Worm (Caenorhabditis elegans) whole organism, L4 larva: ENCODE results near the gene wrt-5.

Source experiments
- T20F7.1 ChIP-seq: fragments of 200-800 bp; sonication (Bioruptor generic); optimal IDR thresholded peaks from 2 replicates; lab custom pipeline; 2018; ENCODE audit warnings: mild to moderate bottlenecking, missing genetic modification characterization, missing compliant biosample characterization
- aha-1 ChIP-seq: fragments of 150-350 bp; peaks from one replicate; lab custom pipeline; 2014; ENCODE audit warnings: missing biosample characterization, missing genetic modification characterization
- ceh-82 ChIP-seq: sonication (generic microtip); optimal IDR thresholded peaks from 2 replicates; lab custom pipeline; 2017; ENCODE audit warnings: missing biosample characterization, missing genetic modification characterization
- daf-16 ChIP-seq, 3 experiments: sonication (generic microtip); optimal IDR thresholded peaks; 2 replicates each; lab custom pipeline; 2016 to 2017; ENCODE audit warnings: missing genetic modification characterization in 3 of 3, missing genetic modification reagents in 3 of 3, mild to moderate bottlenecking in 2 of 3, missing compliant biosample characterization in 2 of 3, missing biosample characterization in 1 of 3, moderate library complexity in 1 of 3
- egl-43 ChIP-seq: fragments of 200-800 bp; sonication (Bioruptor generic); IDR thresholded peaks from 2 replicates; pipeline ENCODE4 v1.3.6; 2022; ENCODE audit warnings: missing genetic modification reagents, missing genetic modification characterization, missing compliant biosample characterization
- fkh-10 ChIP-seq: fragments of 150-350 bp; optimal IDR thresholded peaks from 2 replicates; lab custom pipeline; 2014; ENCODE audit warnings: missing biosample characterization, missing genetic modification reagents, missing genetic modification characterization
- fos-1 ChIP-seq: fragments of 150-350 bp; optimal IDR thresholded peaks from 2 replicates; lab custom pipeline; 2014; ENCODE audit warnings: missing biosample characterization, missing genetic modification characterization
- hif-1 ChIP-seq, 2 experiments: sonication (generic microtip); optimal IDR thresholded peaks; 2 replicates each; lab custom pipeline; 2016 to 2017; ENCODE audit warnings: missing compliant biosample characterization in 2 of 2, missing genetic modification characterization in 2 of 2, missing genetic modification reagents in 2 of 2, missing genotype in 2 of 2, mild to moderate bottlenecking in 1 of 2
- hlh-30 ChIP-seq: sonication (generic microtip); optimal IDR thresholded peaks from 2 replicates; lab custom pipeline; 2017; ENCODE audit warnings: antibody characterized with exemption, mild to moderate bottlenecking, missing genetic modification characterization, missing compliant biosample characterization; ENCODE audit not compliant: insufficient read depth
- mdl-1 ChIP-seq, 2 experiments: fragments of 150-350 bp in 1 of 2; sonication (generic microtip) in 1 of 2; optimal IDR thresholded peaks; 2 replicates each; lab custom pipeline; 2014 to 2017; ENCODE audit warnings: missing biosample characterization in 2 of 2, missing genetic modification characterization in 2 of 2
- mxl-3 ChIP-seq: fragments of 200-800 bp; sonication (Bioruptor generic); optimal IDR thresholded peaks from 2 replicates; lab custom pipeline; 2018; ENCODE audit warnings: mild to moderate bottlenecking, missing genetic modification characterization, missing compliant biosample characterization
- nhr-28 ChIP-seq: fragments of 150-350 bp; optimal IDR thresholded peaks from 2 replicates; lab custom pipeline; 2014; ENCODE audit warnings: missing biosample characterization, missing genetic modification characterization
- nhr-48 ChIP-seq: sonication (generic microtip); optimal IDR thresholded peaks from 2 replicates; lab custom pipeline; 2016; ENCODE audit warnings: mild to moderate bottlenecking, missing genetic modification characterization, missing compliant biosample characterization
- nhr-77 ChIP-seq: fragments of 150-350 bp; optimal IDR thresholded peaks from 2 replicates; lab custom pipeline; 2014; ENCODE audit warnings: missing biosample characterization, missing genetic modification characterization
- pqm-1 ChIP-seq: sonication (generic microtip); optimal IDR thresholded peaks from 2 replicates; lab custom pipeline; 2017; ENCODE audit warnings: missing biosample characterization, missing genetic modification characterization
- set-16 ChIP-seq: fragments of 200-800 bp; sonication (Bioruptor generic); IDR thresholded peaks from 2 replicates; pipeline ENCODE4 v1.3.6; 2022; ENCODE audit warnings: missing genetic modification reagents, missing genetic modification characterization, missing compliant biosample characterization
- unc-62 ChIP-seq, 3 experiments: fragments of 150-350 bp in 1 of 3; sonication (generic microtip); optimal IDR thresholded peaks in 2 of 3; peaks in 1 of 3; 1 replicate in 1 of 3; 2 replicates in 2 of 3; lab custom pipeline; 2014 to 2017; ENCODE audit warnings: missing biosample characterization in 3 of 3, missing genetic modification characterization in 3 of 3, missing genetic modification reagents in 3 of 3, missing genotype in 1 of 3
- zag-1 ChIP-seq: fragments of 150-350 bp; optimal IDR thresholded peaks from 2 replicates; lab custom pipeline; 2014; ENCODE audit warnings: missing biosample characterization, missing genetic modification characterization

wrt-5 gene

ce11 chrIV:4009923-4010322, 41.5 kb downstream of the wrt-5 start:
- peak in 1 of 2 experiments; percentile 7 for TF ChIP-seq unc-62 (GFP tag; optimal IDR thresholded peaks at IDR 0.05 in 1 of 2; lab: Kevin White, UChicago)
- no peak for TF ChIP-seq unc-62 (tag; optimal IDR thresholded peaks at IDR 0.05; lab: Kevin White, UChicago)
- peak; percentile 75 for TF ChIP-seq set-16
- TF ChIP-seq nhr-48 (tag; lab: Kevin White, UChicago): no peak
- TF ChIP-seq hlh-30 (tag; lab: Kevin White, UChicago): no peak

ce11 chrIV:4008440-4008839, 43.0 kb downstream of the wrt-5 start:
- no peak for TF ChIP-seq ceh-82 (tag; lab: Kevin White, UChicago)
- TF ChIP-seq nhr-77 (tag; lab: Kevin White, UChicago): peak; percentile 15
- peak in 1 of 2 experiments; percentile 73 for TF ChIP-seq unc-62 (GFP tag; optimal IDR thresholded peaks at IDR 0.05 in 1 of 2; lab: Kevin White, UChicago)
- no peak for TF ChIP-seq unc-62 (tag; optimal IDR thresholded peaks at IDR 0.05; lab: Kevin White, UChicago)
- TF ChIP-seq daf-16 (GFP tag; optimal IDR thresholded peaks at IDR 0.05; lab: Kevin White, UChicago): no peak
- peak; percentile 63 for TF ChIP-seq daf-16 (tag; optimal IDR thresholded peaks at IDR 0.05; lab: Kevin White, UChicago)
- TF ChIP-seq nhr-28: peak; percentile 65
- peak; percentile 0 for TF ChIP-seq pqm-1 (tag; lab: Kevin White, UChicago)

- TF ChIP-seq aha-1 (tag; lab: Kevin White, UChicago): peak; percentile 6
- no peak for TF ChIP-seq mdl-1 (tag; optimal IDR thresholded peaks at IDR 0.05; lab: Kevin White, UChicago)
- TF ChIP-seq hif-1 (tag; optimal IDR thresholded peaks at IDR 0.05; lab: Kevin White, UChicago): peak in 1 of 2 experiments; percentile 40
- TF ChIP-seq egl-43: 0 out of 2 replicates have a peak, but pooled peaks have one; percentile 35
- peak; percentile 43; the same call in 1 of the 2 replicates for TF ChIP-seq set-16
- TF ChIP-seq fos-1 (tag; lab: Kevin White, UChicago): no peak
- TF ChIP-seq unc-62 (GFP tag; optimal IDR thresholded peaks at IDR 0.05 in 1 of 2; lab: Kevin White, UChicago): peak in 1 of 2 experiments; percentile 60
- TF ChIP-seq unc-62 (tag; optimal IDR thresholded peaks at IDR 0.05; lab: Kevin White, UChicago): no peak
These were observed 43.7 kb downstream of the wrt-5 start, which contains the start of gene W02C12.2 for ce11 chrIV:4007697-4008096. Gene W02C12.2, minus strand, starts transcription at chrIV:4007973.

DNA sequence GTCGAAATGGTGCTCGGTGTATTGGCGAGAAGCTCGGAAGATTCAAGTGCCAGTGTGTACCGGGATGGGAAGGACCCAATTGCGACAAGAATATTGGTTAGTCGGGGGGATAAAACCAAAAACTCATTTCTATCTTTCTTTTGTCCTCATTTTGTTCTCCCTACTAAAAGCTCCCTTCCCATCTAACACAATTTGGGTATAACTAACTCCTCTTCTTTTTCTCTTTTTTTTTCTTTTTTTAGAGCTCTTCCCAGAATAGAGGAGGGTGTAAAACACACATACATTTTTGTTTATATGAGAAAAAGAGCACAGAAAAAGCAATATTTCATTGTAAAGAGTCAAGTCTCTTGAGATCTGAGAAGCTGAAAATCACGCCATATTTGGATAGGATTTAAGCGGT, 46.3 kb downstream of the wrt-5 start:
- TF ChIP-seq fkh-10 (GFP tag; lab: Kevin White, UChicago) (peak; percentile 60), T20F7.1 (no peak), mxl-3 (GFP tag; lab: Kevin White, UChicago) (no peak)
- TF ChIP-seq, all 104 proteins: peak for 1

DNA sequence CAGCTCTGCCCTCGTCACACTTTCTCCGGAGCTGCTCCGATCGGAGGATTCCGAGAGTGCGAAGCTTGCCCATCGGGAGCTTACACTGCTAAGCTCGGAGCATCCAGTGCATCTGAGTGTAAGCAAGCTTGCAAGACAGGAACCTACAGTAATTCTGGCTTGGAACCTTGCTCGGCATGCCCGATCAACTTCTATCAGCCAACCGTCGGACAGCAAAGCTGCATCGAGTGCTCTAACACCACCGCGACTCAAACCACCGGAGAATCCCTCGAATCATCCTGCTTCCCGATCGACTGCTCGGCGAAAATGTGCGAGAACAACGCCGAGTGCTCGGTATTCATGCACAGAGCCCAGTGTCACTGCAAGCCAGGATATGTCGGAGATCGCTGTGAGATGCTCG, 47.2 kb downstream of the wrt-5 start:
- no peak for TF ChIP-seq zag-1
- peak; percentile 48 for TF ChIP-seq aha-1 (tag; lab: Kevin White, UChicago)
- peak; percentile 65 for TF ChIP-seq set-16
